Worm (Caenorhabditis elegans): Measurements from ENCODE around the gene M117.3.

DNA sequence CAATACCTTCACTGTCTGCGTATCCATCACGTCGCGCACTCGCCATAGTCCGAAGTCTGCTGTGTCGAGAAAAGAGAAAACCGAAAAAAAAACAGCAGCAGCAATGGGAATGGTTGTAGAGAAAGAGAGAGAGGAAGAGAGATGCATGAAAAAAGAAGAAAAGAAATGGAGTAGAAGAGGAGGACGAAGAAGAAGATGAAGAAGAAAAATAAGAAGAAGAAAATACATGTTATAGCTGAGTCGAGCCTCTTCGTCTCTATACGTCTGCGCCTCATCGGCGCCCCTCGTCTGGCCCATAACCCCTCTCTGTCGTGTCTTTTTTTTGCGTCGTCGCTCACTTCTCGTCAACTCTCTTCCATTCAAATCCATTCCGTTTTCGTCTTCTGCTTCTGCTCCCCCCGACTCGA, 12.3 kb upstream of the M117.3 start:
- TF ChIP-seq aly-2 (tag; optimal IDR thresholded peaks at IDR 0.05) (no peak), nhr-237 (tag; optimal IDR thresholded peaks at IDR 0.05) (no peak), nhr-11 (tag; optimal IDR thresholded peaks at IDR 0.05) (no peak), nhr-10 (tag; optimal IDR thresholded peaks at IDR 0.05) (no peak), lin-13 (GFP tag; optimal IDR thresholded peaks at IDR 0.05) (peak; percentile 51)

Data from whole organism, L2 larva.